Worm (Caenorhabditis elegans): ENCODE results near the gene C01G10.7.
"Not testable (repeated sequence)": the region's sequence is repeated elsewhere in the genome, so short reads cannot be mapped to it uniquely, and the experiment has no call there.

The C01G10.7 gene

ce11 chrV:15115968-15116367, 30.4 kb downstream of the C01G10.7 start, which contains the start of gene T01G5.8:
TSS of gene T01G5.8 (plus strand) at chrV:15116268.
- not testable (repeated sequence) for TF ChIP-seq dmd-4 (tag; optimal IDR thresholded peaks at IDR 0.05; ENCODE audit: borderline replicate concordance); elt-4 (tag; optimal IDR thresholded peaks at IDR 0.05); fkh-10 (GFP tag; optimal IDR thresholded peaks at IDR 0.05)

- TF ChIP-seq pha-4 (tag; optimal IDR thresholded peaks at IDR 0.05) (no peak), pax-1 (tag; optimal IDR thresholded peaks at IDR 0.05) (no peak), ceh-14 (tag; optimal IDR thresholded peaks at IDR 0.05) (no peak), nhr-11 (tag; optimal IDR thresholded peaks at IDR 0.05) (no peak), fkh-6 (tag; optimal IDR thresholded peaks at IDR 0.05) (no peak), F13H6.1 (tag; optimal IDR thresholded peaks at IDR 0.05) (no peak), sox-2 (GFP tag; IDR thresholded peaks at IDR 0.05) (no peak), dve-1 (tag; optimal IDR thresholded peaks at IDR 0.05) (no peak), npax-4 (tag; optimal IDR thresholded peaks at IDR 0.05) (no peak), ceh-22 (tag; optimal IDR thresholded peaks at IDR 0.05) (no peak), ceh-48 (tag; optimal IDR thresholded peaks at IDR 0.05) (no peak), ztf-16 (tag; optimal IDR thresholded peaks at IDR 0.05) (no peak)
Observed at ce11 chrV:15119517-15119916, 34.0 kb downstream of the C01G10.7 start, which contains the start of gene flor-1. TSS of gene flor-1 (minus strand) at chrV:15119617.

ce11 chrV:15125162-15125561, 39.6 kb downstream of the C01G10.7 start, which contains the start of gene ugt-30:
TSS of gene ugt-30 (minus strand) at chrV:15125262.
- not testable (repeated sequence) for TF ChIP-seq unc-42 (tag; optimal IDR thresholded peaks at IDR 0.05); unc-3 (GFP tag; conservative IDR thresholded peaks at IDR 0.05); unc-3 (tag; optimal IDR thresholded peaks at IDR 0.05); pat-9 (tag; optimal IDR thresholded peaks at IDR 0.05)

- no peak for TF ChIP-seq dmd-4 (tag; optimal IDR thresholded peaks at IDR 0.05; ENCODE audit: borderline replicate concordance)
- no peak for TF ChIP-seq rnt-1 (tag; optimal IDR thresholded peaks at IDR 0.05)
- no peak for TF ChIP-seq tbx-2 (tag; optimal IDR thresholded peaks at IDR 0.05)
- no peak for TF ChIP-seq unc-55 (GFP tag; optimal IDR thresholded peaks at IDR 0.05)
- no peak for TF ChIP-seq syd-9 (tag; optimal IDR thresholded peaks at IDR 0.05)
- no peak for TF ChIP-seq dve-1 (tag; optimal IDR thresholded peaks at IDR 0.05)
- TF ChIP-seq ceh-9 (tag; optimal IDR thresholded peaks at IDR 0.05): no peak
- no peak for TF ChIP-seq ceh-6 (GFP tag; optimal IDR thresholded peaks at IDR 0.05)
- no peak for TF ChIP-seq lin-11 (tag; optimal IDR thresholded peaks at IDR 0.05)
- TF ChIP-seq sox-4 (tag; optimal IDR thresholded peaks at IDR 0.05): no peak
- TF ChIP-seq ceh-22 (tag; optimal IDR thresholded peaks at IDR 0.05): no peak
- TF ChIP-seq elt-4 (tag; optimal IDR thresholded peaks at IDR 0.05): no peak
- no peak for TF ChIP-seq C38D4.7 (GFP tag; optimal IDR thresholded peaks at IDR 0.05)
- TF ChIP-seq fkh-6 (tag; optimal IDR thresholded peaks at IDR 0.05): no peak
- TF ChIP-seq ceh-31 (tag; optimal IDR thresholded peaks at IDR 0.05): no peak
Observed at ce11 chrV:15127413-15127812, 41.9 kb downstream of the C01G10.7 start, which contains the start of gene srj-27. TSS of gene srj-27 (minus strand) at chrV:15127513.

- TF ChIP-seq mec-3 (tag; optimal IDR thresholded peaks at IDR 0.05; ENCODE audit: borderline replicate concordance): no peak
- no peak for TF ChIP-seq sox-4 (tag; optimal IDR thresholded peaks at IDR 0.05)
- TF ChIP-seq fkh-10 (GFP tag; optimal IDR thresholded peaks at IDR 0.05): no peak
- no peak for TF ChIP-seq tbx-7 (tag; optimal IDR thresholded peaks at IDR 0.05)
- no peak for TF ChIP-seq rnt-1 (tag; optimal IDR thresholded peaks at IDR 0.05)
- no peak for TF ChIP-seq unc-55 (GFP tag; optimal IDR thresholded peaks at IDR 0.05)
- TF ChIP-seq dmd-4 (tag; optimal IDR thresholded peaks at IDR 0.05; ENCODE audit: borderline replicate concordance): no peak
- no peak for TF ChIP-seq F13H6.1 (tag; optimal IDR thresholded peaks at IDR 0.05)
- no peak for TF ChIP-seq unc-86 (tag; optimal IDR thresholded peaks at IDR 0.05)
- TF ChIP-seq odd-2 (tag; optimal IDR thresholded peaks at IDR 0.05): no peak
- TF ChIP-seq ceh-30 (tag; optimal IDR thresholded peaks at IDR 0.05): no peak
- no peak for TF ChIP-seq ref-2 (tag; optimal IDR thresholded peaks at IDR 0.05)
Observed at ce11 chrV:15127955-15128354, 42.4 kb downstream of the C01G10.7 start, which contains the start of gene srr-7. TSS of gene srr-7 (plus strand) at chrV:15128255.

Measured in whole organism, late embryonic.